Worm (Caenorhabditis elegans) whole organism, L4/young adult: Measurements from ENCODE around the gene klo-2.

Experiments used
- W03F9.2 ChIP-seq: fragments of 150-350 bp; optimal IDR thresholded peaks from 2 replicates; lab custom pipeline; 2014; ENCODE audit warnings: missing biosample characterization, missing genetic modification characterization
- dao-5 ChIP-seq: sonication (generic microtip); optimal IDR thresholded peaks from 2 replicates; lab custom pipeline; 2016; ENCODE audit warnings: missing genotype, missing genetic modification characterization, moderate library complexity, missing compliant biosample characterization

DNA sequence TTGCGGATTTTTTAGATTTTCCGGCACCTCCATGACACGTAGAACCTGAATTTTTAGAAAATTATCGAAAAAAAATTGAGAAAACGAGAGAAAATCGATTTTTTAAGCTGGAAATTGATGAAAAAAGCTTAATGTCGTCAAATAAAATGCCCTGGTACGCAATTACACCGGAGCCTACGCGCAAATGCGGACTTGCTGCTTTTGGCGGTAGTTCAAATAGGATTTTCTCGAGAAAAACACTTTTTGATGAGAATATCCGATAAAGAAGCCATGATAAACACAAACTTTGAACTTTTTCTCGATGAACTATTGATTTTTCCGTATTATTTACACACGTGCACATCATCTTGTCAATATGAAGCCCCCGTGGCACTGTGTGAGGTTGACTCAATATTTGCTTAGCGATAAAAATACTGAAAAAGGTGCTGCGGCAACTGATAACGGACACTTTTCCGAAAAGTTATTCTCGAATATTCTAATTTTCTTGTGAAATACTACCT is 27.8 kb upstream of the klo-2 start, which contains the start of the genes W04B5.5 and W04B5.3:
- TF ChIP-seq W03F9.2 (tag; lab: Kevin White, UChicago): no peak
- TF ChIP-seq dao-5 (tag; lab: Kevin White, UChicago): no peak
